Worm (Caenorhabditis elegans): ENCODE data around the gene frpr-10.

- no peak for TF ChIP-seq zip-5 (tag; optimal IDR thresholded peaks at IDR 0.05)
- TF ChIP-seq dmd-4 (tag; optimal IDR thresholded peaks at IDR 0.05; ENCODE audit: borderline replicate concordance), result no peak
- no peak for TF ChIP-seq ama-1 (optimal IDR thresholded peaks at IDR 0.05)
- TF ChIP-seq ceh-24 (tag; optimal IDR thresholded peaks at IDR 0.05), result no peak
- TF ChIP-seq hlh-30 (tag; optimal IDR thresholded peaks at IDR 0.05; ENCODE audit: insufficient read depth), result no peak
- TF ChIP-seq pqm-1 (tag; optimal IDR thresholded peaks at IDR 0.05), result no peak
- TF ChIP-seq tbx-2 (tag; optimal IDR thresholded peaks at IDR 0.05), result no peak
- TF ChIP-seq ceh-48 (tag; optimal IDR thresholded peaks at IDR 0.05), result no peak
- no peak for TF ChIP-seq ceh-30 (tag; optimal IDR thresholded peaks at IDR 0.05)
Observed at ce11 chrIV:7977452-7977940, 19.9 kb downstream of the frpr-10 start, which contains the start of gene ora-1.
